Fruit fly (Drosophila melanogaster) whole organism, embryonic: ENCODE results near the gene yellow-e2.

Source experiments
- Ada2b ChIP-seq: fragments of 200-800 bp; sonication (Bioruptor generic); IDR thresholded peaks from 2 replicates; pipeline ENCODE4 v1.3.6; 2022; ENCODE audit warnings: missing biosample characterization, missing genetic modification characterization
- Antp ChIP-seq: fragments of 200-800 bp; sonication (Bioruptor generic); optimal IDR thresholded peaks from 3 replicates; lab custom pipeline; 2016; ENCODE audit warnings: missing biosample characterization, missing genetic modification characterization
- Atf6 ChIP-seq: fragments of 200-800 bp; sonication (Bioruptor generic); IDR thresholded peaks from 2 replicates; pipeline ENCODE4 v1.3.6; 2022; ENCODE audit warnings: missing biosample characterization, missing genetic modification characterization
- CG10147 ChIP-seq: fragments of 200-800 bp; sonication (Bioruptor generic); optimal IDR thresholded peaks from 2 replicates; lab custom pipeline; 2019; ENCODE audit warnings: missing biosample characterization, mild to moderate bottlenecking, missing genetic modification characterization, moderate library complexity
- CG10209 ChIP-seq: fragments of 200-800 bp; sonication (Bioruptor generic); optimal IDR thresholded peaks from 3 replicates; lab custom pipeline; 2017; ENCODE audit warnings: missing biosample characterization, mild to moderate bottlenecking, missing genetic modification characterization, missing genetic modification reagents
- CG11504 ChIP-seq: fragments of 200-800 bp; sonication (Bioruptor generic); optimal IDR thresholded peaks from 3 replicates; lab custom pipeline; 2019; ENCODE audit warnings: missing biosample characterization, mild to moderate bottlenecking, missing genetic modification characterization, moderate library complexity
- CG12071 ChIP-seq: fragments of 200-800 bp; sonication (Bioruptor generic); optimal IDR thresholded peaks from 3 replicates; lab custom pipeline; 2018; ENCODE audit warnings: missing biosample characterization, mild to moderate bottlenecking, missing genetic modification characterization
- CG12236 ChIP-seq: fragments of 200-800 bp; sonication (Bioruptor generic); optimal IDR thresholded peaks from 2 replicates; lab custom pipeline; 2016; ENCODE audit warnings: missing biosample characterization, missing genetic modification characterization
- CG12769 ChIP-seq: fragments of 200-800 bp; sonication (Bioruptor generic); optimal IDR thresholded peaks from 2 replicates; lab custom pipeline; 2019; ENCODE audit warnings: missing biosample characterization, mild to moderate bottlenecking, missing genetic modification characterization, moderate library complexity
- CG13287 ChIP-seq: fragments of 200-800 bp; sonication (Bioruptor generic); IDR thresholded peaks from 2 replicates; pipeline ENCODE4 v1.3.6; 2022; ENCODE audit warnings: missing biosample characterization, missing genetic modification characterization; ENCODE audit not compliant: partially characterized antibody
- CG14050 ChIP-seq: fragments of 200-800 bp; sonication (Bioruptor generic); IDR thresholded peaks from 3 replicates; pipeline ENCODE4 v1.3.6; 2022; ENCODE audit warnings: missing biosample characterization, missing genetic modification characterization
- CG1602 ChIP-seq: fragments of 200-800 bp; sonication (Bioruptor generic); optimal IDR thresholded peaks from 3 replicates; lab custom pipeline; 2016; ENCODE audit warnings: missing biosample characterization, missing genetic modification characterization
- CG16813 ChIP-seq: fragments of 200-800 bp; sonication (Bioruptor generic); IDR thresholded peaks from 3 replicates; pipeline ENCODE4 v1.3.6; 2022; ENCODE audit warnings: missing biosample characterization, missing genetic modification characterization; ENCODE audit not compliant: partially characterized antibody
- CG17568 ChIP-seq: fragments of 200-800 bp; sonication (Bioruptor generic); optimal IDR thresholded peaks from 2 replicates; lab custom pipeline; 2018; ENCODE audit warnings: missing biosample characterization, mild to moderate bottlenecking, missing genetic modification characterization, moderate library complexity
- CG18476 ChIP-seq: fragments of 200-800 bp; sonication (Bioruptor generic); optimal IDR thresholded peaks from 2 replicates; lab custom pipeline; 2016; ENCODE audit warnings: missing biosample characterization, mild to moderate bottlenecking, missing genetic modification characterization
- CG3065 ChIP-seq: fragments of 200-800 bp; sonication (Bioruptor generic); optimal IDR thresholded peaks from 2 replicates; lab custom pipeline; 2016; ENCODE audit warnings: missing biosample characterization, missing genetic modification characterization
- CG3726 ChIP-seq: fragments of 200-800 bp; sonication (Bioruptor generic); IDR thresholded peaks from 3 replicates; pipeline ENCODE4, ENCODE4 v1.3.6; 2022; ENCODE audit warnings: missing biosample characterization, missing genetic modification characterization
- CG4707 ChIP-seq: fragments of 200-800 bp; sonication (Bioruptor generic); optimal IDR thresholded peaks from 2 replicates; lab custom pipeline; 2018; ENCODE audit warnings: missing biosample characterization, mild to moderate bottlenecking, missing genetic modification characterization, moderate library complexity
- CG9215 ChIP-seq: fragments of 200-800 bp; sonication (Bioruptor generic); IDR thresholded peaks from 2 replicates; pipeline ENCODE4 v1.3.6; 2022; ENCODE audit warnings: missing biosample characterization, missing genetic modification characterization
- CG9797 ChIP-seq: fragments of 200-800 bp; sonication (Bioruptor generic); optimal IDR thresholded peaks from 3 replicates; lab custom pipeline; 2018; ENCODE audit warnings: missing biosample characterization, mild to moderate bottlenecking, missing genetic modification characterization
- CG9817 ChIP-seq: fragments of 200-800 bp; sonication (Bioruptor generic); optimal IDR thresholded peaks from 2 replicates; lab custom pipeline; 2018; ENCODE audit warnings: missing biosample characterization, mild to moderate bottlenecking, missing genetic modification characterization, moderate library complexity
- Chrac-16 ChIP-seq: fragments of 200-800 bp; sonication (Bioruptor generic); optimal IDR thresholded peaks from 3 replicates; lab custom pipeline; 2016; ENCODE audit warnings: missing biosample characterization, missing genetic modification characterization
- D19A ChIP-seq: fragments of 200-800 bp; optimal IDR thresholded peaks from 3 replicates; lab custom pipeline; 2019; ENCODE audit warnings: missing biosample characterization, mild to moderate bottlenecking, missing genetic modification characterization, moderate library complexity
- Dad ChIP-seq: fragments of 200-800 bp; sonication (Bioruptor generic); optimal IDR thresholded peaks from 3 replicates; lab custom pipeline; 2016; ENCODE audit warnings: missing biosample characterization, missing genetic modification characterization
- Doc3 ChIP-seq: fragments of 200-800 bp; sonication (Bioruptor generic); IDR thresholded peaks from 3 replicates; pipeline ENCODE4 v1.3.6; 2022; ENCODE audit warnings: missing biosample characterization, missing genetic modification characterization; ENCODE audit not compliant: partially characterized antibody
- HLH3B ChIP-seq: fragments of 200-800 bp; sonication (Bioruptor generic); IDR thresholded peaks from 2 replicates; pipeline ENCODE4 v1.3.6; 2022; ENCODE audit warnings: missing biosample characterization, missing genetic modification characterization
- Med ChIP-seq: fragments of 200-800 bp; sonication (Bioruptor generic); peaks from one replicate; lab custom pipeline; 2016; ENCODE audit warnings: missing biosample characterization, missing genetic modification characterization, mild to moderate bottlenecking, inconsistent platforms, moderate library complexity
- NfI ChIP-seq: fragments of 200-800 bp; sonication (Bioruptor generic); optimal IDR thresholded peaks from 3 replicates; lab custom pipeline; 2018; ENCODE audit warnings: missing biosample characterization, mild to moderate bottlenecking, missing genetic modification characterization, moderate library complexity
- PHDP ChIP-seq: fragments of 200-800 bp; sonication (Bioruptor generic); optimal IDR thresholded peaks from 3 replicates; lab custom pipeline; 2018; ENCODE audit warnings: missing biosample characterization, mild to moderate bottlenecking, missing genetic modification characterization, moderate library complexity
- TFAM ChIP-seq: fragments of 200-800 bp; sonication (Bioruptor generic); optimal IDR thresholded peaks from 2 replicates; lab custom pipeline; 2017; ENCODE audit warnings: missing biosample characterization, missing genetic modification characterization, inconsistent platforms
- ab ChIP-seq: fragments of 200-800 bp; sonication (Bioruptor generic); optimal IDR thresholded peaks from 2 replicates; lab custom pipeline; 2016; ENCODE audit warnings: missing biosample characterization, missing genetic modification characterization
- ash1 ChIP-seq: fragments of 200-800 bp; sonication (Bioruptor generic); optimal IDR thresholded peaks from 2 replicates; lab custom pipeline; 2018; ENCODE audit warnings: missing biosample characterization, mild to moderate bottlenecking, missing genetic modification characterization
- bigmax ChIP-seq: fragments of 200-800 bp; sonication (Bioruptor generic); optimal IDR thresholded peaks from 2 replicates; lab custom pipeline; 2018; ENCODE audit warnings: missing biosample characterization, mild to moderate bottlenecking, missing genetic modification characterization
- br ChIP-seq: fragments of >200 bp; optimal IDR thresholded peaks from 2 replicates; lab custom pipeline; 2017
- ci ChIP-seq: fragments of 200-800 bp; sonication (Bioruptor generic); IDR thresholded peaks from 3 replicates; pipeline ENCODE4 v1.3.6; 2022; ENCODE audit warnings: missing biosample characterization, missing genetic modification characterization
- ftz-f1 ChIP-seq: fragments of 200-800 bp; sonication (Bioruptor generic); optimal IDR thresholded peaks from 2 replicates; lab custom pipeline; 2016; ENCODE audit warnings: missing biosample characterization, missing genetic modification characterization
- grn ChIP-seq: fragments of 200-800 bp; sonication (Bioruptor generic); optimal IDR thresholded peaks from 3 replicates; lab custom pipeline; 2017; ENCODE audit warnings: missing biosample characterization, missing genetic modification characterization
- jigr1 ChIP-seq: fragments of 200-800 bp; sonication (Bioruptor generic); IDR thresholded peaks from 3 replicates; pipeline ENCODE4 v1.3.6; 2022; ENCODE audit warnings: missing biosample characterization, missing genetic modification characterization
- kni ChIP-seq: fragments of 200-800 bp; sonication (Bioruptor generic); optimal IDR thresholded peaks from 3 replicates; lab custom pipeline; 2017; ENCODE audit warnings: mild to moderate bottlenecking, missing biosample characterization, missing genetic modification reagents, missing genetic modification characterization
- knrl ChIP-seq: fragments of 200-800 bp; sonication (Bioruptor generic); IDR thresholded peaks from 3 replicates; pipeline ENCODE4 v1.3.6; 2022; ENCODE audit warnings: missing biosample characterization, missing genetic modification characterization; ENCODE audit not compliant: partially characterized antibody
- lmd ChIP-seq: fragments of 200-800 bp; sonication (Bioruptor generic); IDR thresholded peaks from 2 replicates; pipeline ENCODE4 v1.3.6; 2022; ENCODE audit warnings: missing biosample characterization, missing genetic modification characterization
- mirr ChIP-seq: fragments of 200-800 bp; sonication (Bioruptor generic); optimal IDR thresholded peaks from 3 replicates; lab custom pipeline; 2018; ENCODE audit warnings: missing biosample characterization, mild to moderate bottlenecking, missing genetic modification characterization
- pho ChIP-seq: fragments of 200-800 bp; sonication (Bioruptor generic); optimal IDR thresholded peaks from 2 replicates; lab custom pipeline; 2016; ENCODE audit warnings: missing biosample characterization, missing genetic modification characterization
- prd ChIP-seq, 3 experiments: fragments of >200 bp in 2 of 3; fragments of 200-800 bp in 1 of 3; sonication (Bioruptor generic) in 1 of 3; optimal IDR thresholded peaks in 2 of 3; IDR thresholded peaks in 1 of 3; 2 replicates in 2 of 3; 3 replicates in 1 of 3; pipeline versions ENCODE4 v1.3.6 to Lab custom; 2017 to 2022; ENCODE audit warnings: missing biosample characterization in 1 of 3, missing genetic modification characterization in 1 of 3
- repo ChIP-seq: fragments of 200-800 bp; sonication (Bioruptor generic); optimal IDR thresholded peaks from 2 replicates; lab custom pipeline; 2016; ENCODE audit warnings: missing biosample characterization, missing genetic modification characterization
- run ChIP-seq: fragments of 200-800 bp; sonication (Bioruptor generic); optimal IDR thresholded peaks from 3 replicates; lab custom pipeline; 2018; ENCODE audit warnings: missing biosample characterization, mild to moderate bottlenecking, missing genetic modification characterization
- shn ChIP-seq: fragments of 200-800 bp; sonication (Bioruptor generic); optimal IDR thresholded peaks from 3 replicates; lab custom pipeline; 2016; ENCODE audit warnings: missing biosample characterization, missing genetic modification characterization
- slou ChIP-seq: fragments of 200-800 bp; sonication (Bioruptor generic); optimal IDR thresholded peaks from 3 replicates; lab custom pipeline; 2016; ENCODE audit warnings: missing biosample characterization, missing genetic modification characterization
- toy ChIP-seq: fragments of 200-800 bp; sonication (Bioruptor generic); IDR thresholded peaks from 2 replicates; pipeline ENCODE4 v1.3.6; 2022; ENCODE audit warnings: missing biosample characterization, missing genetic modification characterization
- trem ChIP-seq: fragments of 200-800 bp; optimal IDR thresholded peaks from 3 replicates; lab custom pipeline; 2019; ENCODE audit warnings: missing biosample characterization, mild to moderate bottlenecking, missing genetic modification characterization, moderate library complexity
- tup ChIP-seq: fragments of 200-800 bp; sonication (Bioruptor generic); optimal IDR thresholded peaks from 2 replicates; lab custom pipeline; 2016; ENCODE audit warnings: missing biosample characterization, mild to moderate bottlenecking, missing genetic modification characterization, moderate library complexity

The yellow-e2 gene

dm6 chr3R:13446489-13446888 is 39.7 kb upstream of the yellow-e2 start (continued):
- TF ChIP-seq jigr1 (no peak), PHDP (tag; lab: Kevin White, UChicago) (peak; percentile 69), CG12071 (GFP tag; lab: Kevin White, UChicago) (no peak), Dad (no peak), ash1 (GFP tag; lab: Kevin White, UChicago) (no peak), Med (GFP tag; lab: Kevin White, UChicago) (peak; percentile 57), CG1602 (peak; percentile 13), CG3726 (GFP tag; lab: Robert Waterston, UW) (no peak), kni (no peak), tup (GFP tag; lab: Kevin White, UChicago) (no peak), Chrac-16 (GFP tag; lab: Kevin White, UChicago) (peak; percentile 5), pho (GFP tag; lab: Kevin White, UChicago) (peak; percentile 8), CG11504 (tag; lab: Kevin White, UChicago) (peak; percentile 64), HLH3B (GFP tag; lab: Robert Waterston, UW) (no peak), shn (no peak), CG18476 (no peak), CG9215 (GFP tag; lab: Robert Waterston, UW) (0 out of 2 replicates have a peak, but pooled peaks have one; percentile 15), lmd (GFP tag; lab: Robert Waterston, UW) (peak; percentile 60; the same call in 1 of the 2 replicates), CG16813 (GFP tag; lab: Robert Waterston, UW) (no peak), CG10209 (GFP tag; lab: Kevin White, UChicago) (peak; percentile 34), CG12236 (GFP tag; lab: Kevin White, UChicago) (no peak), CG3065 (GFP tag; lab: Kevin White, UChicago) (no peak), br (lab: Kevin White, UChicago) (no peak)

dm6 chr3R:13446048-13446447 is 39.2 kb upstream of the yellow-e2 start:
- TF ChIP-seq bigmax (GFP tag; lab: Kevin White, UChicago) (no peak), Antp (GFP tag; lab: Kevin White, UChicago) (no peak), CG9817 (tag; lab: Kevin White, UChicago) (no peak), knrl (GFP tag; lab: Robert Waterston, UW) (no peak), prd (optimal IDR thresholded peaks at IDR 0.05; lab: Kevin White, UChicago) (no peak), prd (GFP tag; IDR thresholded peaks at IDR 0.05; lab: Robert Waterston, UW) (no peak), NfI (GFP tag; lab: Kevin White, UChicago) (no peak), CG9797 (GFP tag; lab: Kevin White, UChicago) (no peak), trem (tag; lab: Kevin White, UChicago) (no peak), Doc3 (GFP tag; lab: Robert Waterston, UW) (no peak), CG4707 (no peak), mirr (peak; percentile 69), CG13287 (GFP tag; lab: Robert Waterston, UW) (no peak), ab (GFP tag; lab: Kevin White, UChicago) (no peak), grn (GFP tag; lab: Kevin White, UChicago) (peak; percentile 55), CG17568 (GFP tag; lab: Kevin White, UChicago) (no peak), CG14050 (GFP tag; lab: Robert Waterston, UW) (no peak), toy (GFP tag; lab: Robert Waterston, UW) (no peak), ash1 (GFP tag; lab: Kevin White, UChicago) (no peak), run (no peak), CG12769 (tag; lab: Kevin White, UChicago) (peak; percentile 37), ftz-f1 (no peak), Ada2b (GFP tag; lab: Robert Waterston, UW) (no peak), repo (GFP tag; lab: Kevin White, UChicago) (no peak), D19A (tag; lab: Kevin White, UChicago) (no peak), CG10147 (GFP tag; lab: Kevin White, UChicago) (no peak), TFAM (GFP tag; lab: Kevin White, UChicago) (no peak), Atf6 (GFP tag; lab: Robert Waterston, UW) (no peak), slou (GFP tag; lab: Kevin White, UChicago) (no peak), ci (GFP tag; lab: Robert Waterston, UW) (0 out of 3 replicates have a peak, but pooled peaks have one; percentile 10)
